Worm (Caenorhabditis elegans) whole organism, L4 larva: ENCODE measurements around the gene F53F1.2.

Source experiments
- aha-1 ChIP-seq: fragments of 150-350 bp; peaks from one replicate; lab custom pipeline; 2014; ENCODE audit warnings: missing biosample characterization, missing genetic modification characterization
- ceh-32 ChIP-seq: sonication (generic microtip); optimal IDR thresholded peaks from 2 replicates; lab custom pipeline; 2016; ENCODE audit warnings: mild to moderate bottlenecking, missing genetic modification characterization, missing compliant biosample characterization; ENCODE audit not compliant: poor library complexity
- daf-16 ChIP-seq, 3 experiments: sonication (generic microtip); optimal IDR thresholded peaks; 2 replicates each; lab custom pipeline; 2016 to 2017; ENCODE audit warnings: missing genetic modification characterization in 3 of 3, missing genetic modification reagents in 3 of 3, mild to moderate bottlenecking in 2 of 3, missing compliant biosample characterization in 2 of 3, missing biosample characterization in 1 of 3, moderate library complexity in 1 of 3
- dmd-6 ChIP-seq: fragments of 200-800 bp; sonication (Bioruptor generic); IDR thresholded peaks from 2 replicates; pipeline ENCODE4 v1.3.6; 2022; ENCODE audit warnings: missing genetic modification reagents, missing genetic modification characterization, missing compliant biosample characterization
- dmd-9 ChIP-seq: fragments of 200-800 bp; sonication (Bioruptor generic); IDR thresholded peaks from 2 replicates; pipeline ENCODE4 v1.3.6; 2022; ENCODE audit warnings: missing genetic modification reagents, missing genetic modification characterization, missing compliant biosample characterization
- dpl-1 ChIP-seq: fragments of 150-350 bp; optimal IDR thresholded peaks from 2 replicates; lab custom pipeline; 2014; ENCODE audit warnings: missing biosample characterization, missing genetic modification reagents, missing genetic modification characterization
- dve-1 ChIP-seq: sonication (generic microtip); optimal IDR thresholded peaks from 2 replicates; lab custom pipeline; 2017; ENCODE audit warnings: antibody characterized with exemption, mild to moderate bottlenecking, missing genetic modification characterization, missing compliant biosample characterization; ENCODE audit not compliant: insufficient read depth
- egl-43 ChIP-seq: fragments of 200-800 bp; sonication (Bioruptor generic); IDR thresholded peaks from 2 replicates; pipeline ENCODE4 v1.3.6; 2022; ENCODE audit warnings: missing genetic modification reagents, missing genetic modification characterization, missing compliant biosample characterization
- hif-1 ChIP-seq, 2 experiments: sonication (generic microtip); optimal IDR thresholded peaks; 2 replicates each; lab custom pipeline; 2016 to 2017; ENCODE audit warnings: missing compliant biosample characterization in 2 of 2, missing genetic modification characterization in 2 of 2, missing genetic modification reagents in 2 of 2, missing genotype in 2 of 2, mild to moderate bottlenecking in 1 of 2
- jun-1 ChIP-seq: fragments of 150-350 bp; optimal IDR thresholded peaks from 2 replicates; lab custom pipeline; 2014; ENCODE audit warnings: missing biosample characterization, missing genetic modification reagents, missing genetic modification characterization
- lin-13 ChIP-seq: fragments of 150-350 bp; optimal IDR thresholded peaks from 2 replicates; lab custom pipeline; 2014; ENCODE audit warnings: missing biosample characterization, missing genetic modification reagents, missing genetic modification characterization
- lsy-2 ChIP-seq, 2 experiments: fragments of 150-350 bp in 1 of 2; sonication (generic microtip) in 1 of 2; optimal IDR thresholded peaks; 2 replicates each; lab custom pipeline; 2014 to 2017; ENCODE audit warnings: missing biosample characterization in 2 of 2, missing genetic modification characterization in 2 of 2
- mdl-1 ChIP-seq, 2 experiments: fragments of 150-350 bp in 1 of 2; sonication (generic microtip) in 1 of 2; optimal IDR thresholded peaks; 2 replicates each; lab custom pipeline; 2014 to 2017; ENCODE audit warnings: missing biosample characterization in 2 of 2, missing genetic modification characterization in 2 of 2
- mxl-3 ChIP-seq: fragments of 200-800 bp; sonication (Bioruptor generic); optimal IDR thresholded peaks from 2 replicates; lab custom pipeline; 2018; ENCODE audit warnings: mild to moderate bottlenecking, missing genetic modification characterization, missing compliant biosample characterization
- nhr-102 ChIP-seq: sonication (generic microtip); optimal IDR thresholded peaks from 2 replicates; lab custom pipeline; 2016; ENCODE audit warnings: mild to moderate bottlenecking, missing genetic modification characterization, moderate library complexity, missing compliant biosample characterization
- nhr-25 ChIP-seq: sonication (generic microtip); optimal IDR thresholded peaks from 2 replicates; lab custom pipeline; 2017; ENCODE audit warnings: missing genetic modification characterization, mild to moderate bottlenecking, missing compliant biosample characterization, antibody characterized with exemption, moderate library complexity, borderline replicate concordance; ENCODE audit not compliant: insufficient read depth
- nhr-28 ChIP-seq: fragments of 150-350 bp; optimal IDR thresholded peaks from 2 replicates; lab custom pipeline; 2014; ENCODE audit warnings: missing biosample characterization, missing genetic modification characterization
- nhr-48 ChIP-seq: sonication (generic microtip); optimal IDR thresholded peaks from 2 replicates; lab custom pipeline; 2016; ENCODE audit warnings: mild to moderate bottlenecking, missing genetic modification characterization, missing compliant biosample characterization
- nhr-6 ChIP-seq: fragments of 150-350 bp; optimal IDR thresholded peaks from 2 replicates; lab custom pipeline; 2014; ENCODE audit warnings: missing biosample characterization, missing genetic modification characterization
- nhr-77 ChIP-seq: fragments of 150-350 bp; optimal IDR thresholded peaks from 2 replicates; lab custom pipeline; 2014; ENCODE audit warnings: missing biosample characterization, missing genetic modification characterization
- php-3 ChIP-seq: fragments of 200-800 bp; sonication (Bioruptor generic); IDR thresholded peaks from 2 replicates; pipeline ENCODE4 v1.3.6; 2022; ENCODE audit warnings: missing genetic modification reagents, missing genetic modification characterization, missing compliant biosample characterization
- pqm-1 ChIP-seq: sonication (generic microtip); optimal IDR thresholded peaks from 2 replicates; lab custom pipeline; 2017; ENCODE audit warnings: missing biosample characterization, missing genetic modification characterization
- saeg-2 ChIP-seq: fragments of 200-800 bp; sonication (Bioruptor generic); IDR thresholded peaks from 2 replicates; pipeline ENCODE4 v1.3.6; 2022; ENCODE audit warnings: missing genetic modification reagents, missing genetic modification characterization, missing compliant biosample characterization
- snpc-4 ChIP-seq: fragments of 150-350 bp; optimal IDR thresholded peaks from 2 replicates; lab custom pipeline; 2014; ENCODE audit warnings: missing biosample characterization, missing genetic modification characterization
- spr-3 ChIP-seq: fragments of 200-800 bp; sonication (Bioruptor generic); optimal IDR thresholded peaks from 2 replicates; lab custom pipeline; 2018; ENCODE audit warnings: mild to moderate bottlenecking, missing genetic modification characterization, missing compliant biosample characterization
- unc-62 ChIP-seq, 3 experiments: fragments of 150-350 bp in 1 of 3; sonication (generic microtip); optimal IDR thresholded peaks in 2 of 3; peaks in 1 of 3; 1 replicate in 1 of 3; 2 replicates in 2 of 3; lab custom pipeline; 2014 to 2017; ENCODE audit warnings: missing biosample characterization in 3 of 3, missing genetic modification characterization in 3 of 3, missing genetic modification reagents in 3 of 3, missing genotype in 1 of 3
- zag-1 ChIP-seq: fragments of 150-350 bp; optimal IDR thresholded peaks from 2 replicates; lab custom pipeline; 2014; ENCODE audit warnings: missing biosample characterization, missing genetic modification characterization
- ztf-11 ChIP-seq: fragments of 150-350 bp; optimal IDR thresholded peaks from 2 replicates; lab custom pipeline; 2014; ENCODE audit warnings: missing biosample characterization, missing genetic modification characterization
- ztf-7 ChIP-seq: fragments of 150-350 bp; optimal IDR thresholded peaks from 2 replicates; lab custom pipeline; 2014; ENCODE audit warnings: missing biosample characterization, missing genetic modification characterization

Gene F53F1.2

DNA sequence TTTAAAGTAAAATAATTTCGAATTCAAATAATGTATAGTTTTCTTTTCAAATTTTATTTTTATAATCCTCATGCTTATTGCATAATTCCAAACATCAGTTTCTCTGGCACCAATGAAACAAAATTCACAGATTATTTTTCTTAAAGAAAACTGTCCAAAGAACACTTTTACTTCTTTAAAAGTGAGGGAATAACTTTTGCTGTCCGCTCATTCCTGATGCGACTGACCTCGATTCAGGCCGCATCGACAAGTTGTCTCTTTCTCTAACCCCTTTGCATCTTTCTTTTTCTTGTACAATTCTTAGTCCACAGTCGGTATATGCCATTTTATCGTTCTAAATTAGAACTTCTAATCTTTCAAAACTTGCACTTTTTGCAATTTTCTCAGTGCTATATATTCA lies at the start of gene F53F1.2:
F53F1.2 (plus strand) TSS at position 306 of the 400 bp plus-strand sequence.
- no peak for TF ChIP-seq nhr-77 (tag; lab: Kevin White, UChicago)
- no peak for TF ChIP-seq hif-1 (tag; optimal IDR thresholded peaks at IDR 0.05; lab: Kevin White, UChicago)
- TF ChIP-seq unc-62 (GFP tag; optimal IDR thresholded peaks at IDR 0.05 in 1 of 2; lab: Kevin White, UChicago) = no peak
- no peak for TF ChIP-seq unc-62 (tag; optimal IDR thresholded peaks at IDR 0.05; lab: Kevin White, UChicago)
- TF ChIP-seq saeg-2 = no peak
- TF ChIP-seq nhr-28 (tag; lab: Kevin White, UChicago) = peak; percentile 11
- peak; percentile 91 for TF ChIP-seq aha-1 (tag; lab: Kevin White, UChicago)

DNA sequence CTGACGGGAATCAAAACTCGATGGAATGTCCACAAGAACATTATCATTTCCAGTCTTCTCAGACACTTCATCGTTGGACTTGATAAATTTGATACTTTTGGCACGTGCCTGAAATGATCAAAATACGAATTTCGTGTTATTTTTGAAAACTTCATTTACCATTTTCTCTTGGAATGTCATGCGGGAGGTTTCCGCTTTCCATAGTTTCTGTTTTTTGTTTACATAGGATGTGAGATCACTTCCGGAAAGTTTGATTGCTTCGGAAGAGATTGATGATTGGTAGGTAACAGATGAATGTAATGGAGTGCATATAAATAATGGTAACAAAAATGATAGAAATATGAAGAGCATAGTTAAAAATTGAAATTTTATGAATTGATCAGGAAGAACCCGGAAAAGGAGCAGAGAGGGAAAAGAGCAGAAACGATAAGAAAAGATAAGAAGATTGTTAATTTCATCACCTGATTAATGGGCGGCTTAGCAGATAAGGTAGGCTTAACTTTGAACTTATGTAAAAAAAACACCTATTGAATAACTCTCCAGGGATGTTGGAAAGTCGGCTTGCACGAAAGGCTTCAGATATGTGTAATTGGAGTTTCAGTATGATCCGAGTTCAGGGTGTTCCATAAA lies 48.8 kb upstream of the F53F1.2 start, which contains the start of gene F32H5.1:
F32H5.1 (minus strand) TSS at position 386 of the 630 bp plus-strand sequence.
- peak; percentile 88 for TF ChIP-seq pqm-1 (tag; lab: Kevin White, UChicago)
- TF ChIP-seq dve-1 (tag; lab: Kevin White, UChicago) = peak; percentile 31
- peak; percentile 42 for TF ChIP-seq nhr-28 (tag; lab: Kevin White, UChicago)
- peak; percentile 18 for TF ChIP-seq aha-1 (tag; lab: Kevin White, UChicago)
- TF ChIP-seq lsy-2 (tag; optimal IDR thresholded peaks at IDR 0.05; lab: Kevin White, UChicago) = peak in 1 of 2 experiments; percentile 11
- peak; percentile 81 for TF ChIP-seq ztf-7 (tag; lab: Kevin White, UChicago)
- TF ChIP-seq lin-13 (GFP tag; lab: Kevin White, UChicago) = no peak
- TF ChIP-seq dmd-6 (GFP tag; lab: Robert Waterston, UW) = peak; percentile 67
- no peak for TF ChIP-seq ceh-32 (tag; lab: Kevin White, UChicago)
- TF ChIP-seq egl-43 (GFP tag; lab: Robert Waterston, UW) = no peak

DNA sequence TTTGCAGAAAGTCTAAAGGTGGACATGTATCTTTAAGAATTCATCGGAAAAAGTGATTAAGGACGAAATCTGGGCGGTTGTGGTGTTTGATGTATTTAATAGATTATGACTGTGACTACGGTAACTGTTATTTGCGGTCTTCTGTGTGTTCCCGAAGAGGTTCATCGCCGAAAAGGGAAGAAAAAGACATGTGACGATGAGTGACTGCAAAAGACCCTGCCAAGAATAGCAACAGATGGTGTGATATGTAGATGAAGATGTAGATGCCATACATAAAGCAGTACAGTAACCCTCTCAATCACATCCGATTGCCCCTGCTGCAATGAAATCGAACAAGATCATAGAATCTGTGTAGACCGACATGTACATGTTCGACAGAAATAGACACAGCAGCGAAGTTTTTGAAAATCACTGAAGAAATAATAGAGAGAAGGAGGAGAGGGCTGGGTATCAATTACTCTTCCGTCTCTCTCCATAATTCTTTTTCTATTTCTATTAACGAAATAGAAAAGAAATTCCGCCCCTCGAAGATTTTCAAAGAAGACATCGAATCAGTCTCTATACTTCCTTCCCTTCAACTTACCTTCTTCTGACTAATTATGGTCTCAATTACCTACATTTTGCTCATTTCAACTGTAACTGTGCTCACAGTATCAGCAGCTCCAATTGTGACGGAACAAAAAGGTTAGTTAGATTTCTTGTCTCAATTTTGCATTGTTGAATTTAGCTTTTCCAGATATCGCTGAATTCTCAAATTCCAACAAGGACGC lies 47.6 kb upstream of the F53F1.2 start, which contains the start of gene F32H5.3:
F32H5.3 (plus strand) TSS at position 513 of the 770 bp plus-strand sequence.
- TF ChIP-seq snpc-4 (tag; lab: Kevin White, UChicago) = no peak
- TF ChIP-seq dpl-1 (GFP tag; lab: Kevin White, UChicago) = no peak
- peak; percentile 63 for TF ChIP-seq nhr-28 (tag; lab: Kevin White, UChicago)
- peak; percentile 35 for TF ChIP-seq mxl-3 (GFP tag; lab: Kevin White, UChicago)
- peak; percentile 0 for TF ChIP-seq nhr-25 (tag; lab: Kevin White, UChicago)
- peak in 1 of 2 experiments; percentile 44 for TF ChIP-seq mdl-1 (tag; optimal IDR thresholded peaks at IDR 0.05; lab: Kevin White, UChicago)
- peak in 1 of 2 experiments; percentile 97 for TF ChIP-seq unc-62 (GFP tag; optimal IDR thresholded peaks at IDR 0.05 in 1 of 2; lab: Kevin White, UChicago)
- no peak for TF ChIP-seq unc-62 (tag; optimal IDR thresholded peaks at IDR 0.05; lab: Kevin White, UChicago)
- peak in 1 of 2 experiments; percentile 37 for TF ChIP-seq lsy-2 (tag; optimal IDR thresholded peaks at IDR 0.05; lab: Kevin White, UChicago)

DNA sequence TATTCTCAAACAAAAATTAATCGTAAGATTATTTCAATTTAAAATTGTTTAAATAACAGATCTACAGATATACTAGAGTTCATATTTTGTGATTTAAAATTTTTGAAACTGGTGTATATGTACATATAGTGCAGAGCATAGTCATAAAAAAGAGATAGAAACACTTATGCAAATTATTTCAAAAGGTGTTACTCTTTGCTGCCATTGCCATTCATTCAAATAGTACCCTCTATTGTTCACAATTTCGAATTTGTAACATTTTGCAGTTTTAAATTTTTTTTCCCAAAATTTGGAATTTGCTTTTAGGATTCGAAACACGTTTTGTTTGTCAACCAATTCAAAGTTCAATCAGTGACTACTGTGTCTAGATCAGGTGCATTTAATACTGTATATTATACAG lies 46.4 kb upstream of the F53F1.2 start, which contains the start of gene F32H5.4:
F32H5.4 (plus strand) TSS at position 301 of the 400 bp plus-strand sequence.
- no peak for TF ChIP-seq zag-1 (tag; lab: Kevin White, UChicago)
- TF ChIP-seq jun-1 = no peak
- TF ChIP-seq ztf-11 (tag; lab: Kevin White, UChicago) = no peak
- TF ChIP-seq nhr-48 = no peak
- no peak for TF ChIP-seq dmd-9 (GFP tag; lab: Robert Waterston, UW)
- no peak for TF ChIP-seq spr-3 (GFP tag; lab: Kevin White, UChicago)
- no peak for TF ChIP-seq nhr-102
- TF ChIP-seq daf-16 (GFP tag; optimal IDR thresholded peaks at IDR 0.05; lab: Kevin White, UChicago) = no peak
- TF ChIP-seq daf-16 (tag; optimal IDR thresholded peaks at IDR 0.05; lab: Kevin White, UChicago) = no peak
- TF ChIP-seq php-3 (GFP tag; lab: Robert Waterston, UW) = no peak
- no peak for TF ChIP-seq nhr-6 (tag; lab: Kevin White, UChicago)
- TF ChIP-seq, all 104 proteins: peak for 0
